Worm (Caenorhabditis elegans) whole organism, midembryonic: ENCODE measurements around the gene fmil-1.
A peak's percentile ranks its signal among the peaks of the same experiment; 100 is the strongest.

Experiments used
- T22C8.4 ChIP-seq: fragments of 200-800 bp; sonication (Bioruptor generic); IDR thresholded peaks from 2 replicates; pipeline ENCODE4 v1.3.6; 2022; ENCODE audit warnings: missing genetic modification characterization, missing compliant biosample characterization
- cog-1 ChIP-seq: sonication (generic microtip); optimal IDR thresholded peaks from 2 replicates; lab custom pipeline; 2016; ENCODE audit warnings: missing genetic modification characterization, missing compliant biosample characterization
- flt-1 ChIP-seq: fragments of 200-800 bp; sonication (Bioruptor generic); IDR thresholded peaks from 2 replicates; pipeline ENCODE4 v1.3.6; 2022; ENCODE audit warnings: missing genetic modification characterization, missing compliant biosample characterization
- klf-2 ChIP-seq: fragments of 200-800 bp; sonication (Bioruptor generic); conservative IDR thresholded peaks from 2 replicates; pipeline ENCODE4 v1.3.6; 2022; ENCODE audit warnings: missing genetic modification reagents, missing genetic modification characterization, missing compliant biosample characterization
- med-1 ChIP-seq: sonication (generic microtip); optimal IDR thresholded peaks from 2 replicates; lab custom pipeline; 2017; ENCODE audit warnings: missing genetic modification characterization, mild to moderate bottlenecking, missing compliant biosample characterization, antibody characterized with exemption, missing genetic modification reagents; ENCODE audit not compliant: insufficient read depth
- ref-1 ChIP-seq: fragments of 200-800 bp; sonication (Bioruptor generic); conservative IDR thresholded peaks from 2 replicates; pipeline ENCODE4 v1.3.6; 2022; ENCODE audit warnings: missing genetic modification reagents, missing genetic modification characterization, missing compliant biosample characterization
- tab-1 ChIP-seq: fragments of 200-800 bp; sonication (Bioruptor generic); IDR thresholded peaks from 2 replicates; pipeline ENCODE4 v1.3.6; 2022; ENCODE audit warnings: missing genetic modification characterization, missing compliant biosample characterization
- ztf-23 ChIP-seq: fragments of 200-800 bp; sonication (Bioruptor generic); IDR thresholded peaks from 2 replicates; pipeline ENCODE4 v1.3.6; 2022; ENCODE audit warnings: missing genetic modification reagents, missing genetic modification characterization, missing compliant biosample characterization
- ztf-29 ChIP-seq: fragments of 200-800 bp; sonication (Bioruptor generic); IDR thresholded peaks from 2 replicates; pipeline ENCODE4 v1.3.6; 2022; ENCODE audit warnings: missing genetic modification reagents, missing genetic modification characterization, missing compliant biosample characterization

The fmil-1 gene

DNA sequence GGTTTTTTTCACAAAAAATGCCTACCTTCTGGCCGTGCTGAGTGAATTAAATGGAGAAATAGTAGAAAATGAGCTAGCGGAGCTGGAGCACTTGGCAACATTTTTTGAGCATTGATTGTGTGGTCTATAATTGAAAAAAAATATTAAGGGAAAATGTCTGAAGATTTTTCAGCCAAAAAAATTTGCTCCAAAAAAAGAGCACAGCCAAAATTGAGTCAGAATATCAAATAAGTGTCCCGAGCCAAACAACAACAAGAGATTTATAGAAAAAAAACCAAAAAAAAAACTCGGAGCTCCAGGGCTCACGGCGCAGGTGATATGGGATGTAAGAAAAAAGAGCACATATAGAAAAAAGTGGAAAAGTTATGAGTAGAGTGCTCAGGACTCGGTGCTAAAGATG, at the start of gene fmil-1:
Gene fmil-1 (minus strand): TSS at position 101 of the 400 bp plus-strand sequence.
- TF ChIP-seq flt-1 (GFP tag; lab: Robert Waterston, UW), result no peak
- TF ChIP-seq ztf-29 (GFP tag; lab: Robert Waterston, UW), result no peak
- TF ChIP-seq T22C8.4 (GFP tag; lab: Robert Waterston, UW), result no peak
- no peak for TF ChIP-seq med-1
- no peak for TF ChIP-seq klf-2 (GFP tag; lab: Robert Waterston, UW)
- TF ChIP-seq ztf-23 (GFP tag; lab: Robert Waterston, UW), result no peak
- TF ChIP-seq cog-1 (tag; lab: Kevin White, UChicago), result no peak
- TF ChIP-seq ref-1 (GFP tag; lab: Robert Waterston, UW), result no peak

DNA sequence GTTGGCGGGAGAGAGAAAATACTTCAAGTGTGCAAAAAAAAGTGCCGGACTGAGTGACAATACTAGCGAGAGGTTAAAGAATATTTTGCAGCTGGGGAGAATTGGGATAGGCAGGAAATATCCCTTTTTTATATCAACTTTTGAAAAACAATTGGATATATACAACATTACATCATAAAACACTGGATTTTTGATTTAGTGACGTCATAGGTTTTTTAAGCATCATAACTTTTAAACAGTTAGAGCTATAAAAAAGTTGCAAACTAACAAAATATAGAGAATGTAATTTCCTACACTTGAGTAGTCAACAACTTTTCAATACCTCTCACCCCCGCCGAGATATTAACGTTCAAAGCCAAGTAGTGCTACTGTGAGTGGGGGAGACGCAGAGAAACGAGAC, 42.2 kb upstream of the fmil-1 start:
- no peak for TF ChIP-seq tab-1 (GFP tag; lab: Robert Waterston, UW)
- TF ChIP-seq klf-2 (GFP tag; lab: Robert Waterston, UW), result no peak
- no peak for TF ChIP-seq ztf-29 (GFP tag; lab: Robert Waterston, UW)
- no peak for TF ChIP-seq T22C8.4 (GFP tag; lab: Robert Waterston, UW)
- no peak for TF ChIP-seq ref-1 (GFP tag; lab: Robert Waterston, UW)
- no peak for TF ChIP-seq flt-1 (GFP tag; lab: Robert Waterston, UW)
- TF ChIP-seq med-1, result no peak
- no peak for TF ChIP-seq cog-1 (tag; lab: Kevin White, UChicago)
- TF ChIP-seq ztf-23 (GFP tag; lab: Robert Waterston, UW), result no peak

ce11 chrIV:3709200-3709599, 40.7 kb upstream of the fmil-1 start, which contains the start of gene Y37E11AL.1:
Y37E11AL.1 (plus strand) TSS chrIV:3709500.
- TF ChIP-seq tab-1 (GFP tag; lab: Robert Waterston, UW) (no peak), cog-1 (tag; lab: Kevin White, UChicago) (no peak), T22C8.4 (GFP tag; lab: Robert Waterston, UW) (no peak), ztf-23 (GFP tag; lab: Robert Waterston, UW) (no peak), med-1 (no peak)

DNA sequence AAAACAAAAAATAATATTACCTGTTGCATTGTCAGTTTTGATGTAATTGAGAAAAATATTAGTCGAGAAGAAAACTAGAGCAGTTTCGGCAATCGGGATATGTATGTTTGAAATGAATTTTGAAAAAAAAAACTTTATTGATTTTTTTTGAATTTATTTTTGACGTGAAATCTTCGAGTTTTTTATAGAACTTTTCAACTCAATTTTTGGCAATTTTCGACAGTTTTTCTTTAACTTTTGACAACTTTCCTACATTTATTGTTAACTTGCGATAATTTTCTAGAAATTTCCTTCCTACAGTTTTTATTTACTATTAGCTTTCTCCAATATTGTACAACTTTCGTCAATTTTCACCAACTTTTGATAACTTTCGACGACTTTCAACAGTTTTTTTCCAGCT, 33.4 kb upstream of the fmil-1 start, which contains the start of gene Y37E11AL.12:
Gene Y37E11AL.12 (minus strand): TSS at position 101 of the 400 bp plus-strand sequence.
- TF ChIP-seq ref-1 (GFP tag; lab: Robert Waterston, UW), result no peak
- TF ChIP-seq med-1, result no peak
- TF ChIP-seq cog-1 (tag; lab: Kevin White, UChicago), result no peak
- TF ChIP-seq flt-1 (GFP tag; lab: Robert Waterston, UW), result no peak
- no peak for TF ChIP-seq T22C8.4 (GFP tag; lab: Robert Waterston, UW)
- TF ChIP-seq klf-2 (GFP tag; lab: Robert Waterston, UW), result no peak
- no peak for TF ChIP-seq ztf-29 (GFP tag; lab: Robert Waterston, UW)
- TF ChIP-seq ztf-23 (GFP tag; lab: Robert Waterston, UW), result no peak
- TF ChIP-seq tab-1 (GFP tag; lab: Robert Waterston, UW), result no peak

ce11 chrIV:3700554-3700953, 32.1 kb upstream of the fmil-1 start, which contains the start of gene Y37E11AL.9:
Y37E11AL.9 (minus strand) TSS chrIV:3700654.
- no peak for TF ChIP-seq ztf-23 (GFP tag; lab: Robert Waterston, UW)
- TF ChIP-seq med-1, result no peak
- no peak for TF ChIP-seq klf-2 (GFP tag; lab: Robert Waterston, UW)
- TF ChIP-seq ref-1 (GFP tag; lab: Robert Waterston, UW), result no peak
- TF ChIP-seq tab-1 (GFP tag; lab: Robert Waterston, UW), result no peak
- TF ChIP-seq T22C8.4 (GFP tag; lab: Robert Waterston, UW), result no peak
- no peak for TF ChIP-seq ztf-29 (GFP tag; lab: Robert Waterston, UW)
- TF ChIP-seq cog-1 (tag; lab: Kevin White, UChicago), result no peak
- TF ChIP-seq flt-1 (GFP tag; lab: Robert Waterston, UW), result no peak

- no peak for TF ChIP-seq ztf-23 (GFP tag; lab: Robert Waterston, UW)
- TF ChIP-seq ref-1 (GFP tag; lab: Robert Waterston, UW), result no peak
- TF ChIP-seq med-1, result no peak
- TF ChIP-seq T22C8.4 (GFP tag; lab: Robert Waterston, UW), result peak; percentile 20; the same call in 1 of the 2 replicates
- TF ChIP-seq cog-1 (tag; lab: Kevin White, UChicago), result no peak
- no peak for TF ChIP-seq tab-1 (GFP tag; lab: Robert Waterston, UW)
Observed at ce11 chrIV:3698201-3698600, 29.7 kb upstream of the fmil-1 start, which contains the start of gene Y37E11AL.2. Y37E11AL.2 (plus strand) TSS chrIV:3698501.

DNA sequence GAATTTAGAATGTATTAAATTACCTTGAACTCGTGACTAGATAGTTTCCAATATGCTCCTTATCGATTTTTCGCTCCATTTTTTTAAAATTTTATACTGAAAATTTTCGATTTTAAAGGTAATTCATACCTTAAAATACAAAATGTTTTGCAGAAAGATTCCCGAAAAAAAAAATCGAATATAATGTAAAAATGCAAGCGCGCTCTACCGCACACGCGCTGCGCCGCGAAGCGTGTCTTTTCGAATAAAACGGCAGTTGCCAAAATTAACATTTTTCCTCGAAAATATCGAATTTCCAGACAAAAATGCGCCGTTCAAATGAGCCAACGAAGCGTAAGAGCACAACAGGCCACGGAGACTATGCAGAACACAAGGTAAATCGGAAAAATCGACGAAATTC, 26.1 kb upstream of the fmil-1 start, which contains the start of the genes taf-6.2 and Y37E11AL.3:
Gene taf-6.2 (minus strand): TSS at position 96 of the 400 bp plus-strand sequence.
Gene Y37E11AL.3 (plus strand): TSS at position 298 of the 400 bp plus-strand sequence.
- TF ChIP-seq flt-1 (GFP tag; lab: Robert Waterston, UW), result 0 out of 2 replicates have a peak, but pooled peaks have one; percentile 18
- TF ChIP-seq med-1, result no peak

DNA sequence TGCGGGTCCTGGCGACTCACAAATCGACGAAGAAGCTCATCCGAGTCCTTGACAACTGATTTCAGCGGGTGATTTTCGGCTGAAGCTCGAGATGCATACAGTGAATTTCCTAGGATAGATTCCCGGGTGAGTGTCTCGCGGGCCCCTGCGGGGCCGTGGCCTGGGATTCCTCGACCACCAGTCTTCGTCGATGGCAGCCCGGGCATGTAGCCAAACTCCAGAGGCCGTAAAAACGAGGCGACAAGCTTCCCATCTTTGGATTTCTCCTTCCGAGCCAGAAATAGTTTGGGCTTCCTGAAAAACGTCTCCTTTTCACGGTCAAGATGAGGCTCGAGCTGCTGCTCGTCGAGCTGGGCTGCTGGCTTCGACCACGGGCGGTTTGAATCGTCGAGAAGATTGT, 19.5 kb upstream of the fmil-1 start:
- no peak for TF ChIP-seq tab-1 (GFP tag; lab: Robert Waterston, UW)
- no peak for TF ChIP-seq cog-1 (tag; lab: Kevin White, UChicago)
- no peak for TF ChIP-seq flt-1 (GFP tag; lab: Robert Waterston, UW)
- no peak for TF ChIP-seq med-1
- no peak for TF ChIP-seq klf-2 (GFP tag; lab: Robert Waterston, UW)
- TF ChIP-seq ztf-29 (GFP tag; lab: Robert Waterston, UW), result no peak
- TF ChIP-seq ztf-23 (GFP tag; lab: Robert Waterston, UW), result no peak
- no peak for TF ChIP-seq T22C8.4 (GFP tag; lab: Robert Waterston, UW)

- TF ChIP-seq klf-2 (GFP tag; lab: Robert Waterston, UW), result no peak
- no peak for TF ChIP-seq med-1
- TF ChIP-seq cog-1 (tag; lab: Kevin White, UChicago), result no peak
- TF ChIP-seq flt-1 (GFP tag; lab: Robert Waterston, UW), result no peak
- TF ChIP-seq T22C8.4 (GFP tag; lab: Robert Waterston, UW), result no peak
- no peak for TF ChIP-seq ztf-23 (GFP tag; lab: Robert Waterston, UW)
- TF ChIP-seq tab-1 (GFP tag; lab: Robert Waterston, UW), result no peak
- no peak for TF ChIP-seq ref-1 (GFP tag; lab: Robert Waterston, UW)
- TF ChIP-seq ztf-29 (GFP tag; lab: Robert Waterston, UW), result no peak
Observed at ce11 chrIV:3686765-3687164, 18.3 kb upstream of the fmil-1 start, which contains the start of gene map-1. map-1 (minus strand) TSS chrIV:3686865.
